Fruit fly (Drosophila melanogaster) whole organism, embryonic: ENCODE measurements around the gene dati.

Experiments used
- B-H2 ChIP-seq: fragments of 200-800 bp; sonication (Bioruptor generic); optimal IDR thresholded peaks from 2 replicates; lab custom pipeline; 2018; ENCODE audit warnings: missing biosample characterization, mild to moderate bottlenecking, missing genetic modification characterization
- Bteb2 ChIP-seq: fragments of 200-800 bp; sonication (Bioruptor generic); optimal IDR thresholded peaks from 2 replicates; lab custom pipeline; 2016; ENCODE audit warnings: missing biosample characterization, missing genetic modification characterization
- CG10267 ChIP-seq: fragments of 200-800 bp; sonication (Bioruptor generic); optimal IDR thresholded peaks from 2 replicates; lab custom pipeline; 2018; ENCODE audit warnings: missing biosample characterization, mild to moderate bottlenecking, missing genetic modification characterization, moderate library complexity
- CG10959 ChIP-seq: fragments of 200-800 bp; sonication (Bioruptor generic); IDR thresholded peaks from 2 replicates; pipeline ENCODE4 v1.3.6; 2022; ENCODE audit warnings: missing biosample characterization, missing genetic modification characterization
- CG11696 ChIP-seq: fragments of 200-800 bp; sonication (Bioruptor generic); IDR thresholded peaks from 2 replicates; pipeline ENCODE4 v1.3.6; 2022; ENCODE audit warnings: missing biosample characterization, missing genetic modification characterization
- CG12769 ChIP-seq: fragments of 200-800 bp; sonication (Bioruptor generic); optimal IDR thresholded peaks from 2 replicates; lab custom pipeline; 2019; ENCODE audit warnings: missing biosample characterization, mild to moderate bottlenecking, missing genetic modification characterization, moderate library complexity
- CG13775 ChIP-seq: fragments of 200-800 bp; sonication (Bioruptor generic); optimal IDR thresholded peaks from 3 replicates; lab custom pipeline; 2017; ENCODE audit warnings: missing biosample characterization, mild to moderate bottlenecking, missing genetic modification characterization
- CG14667 ChIP-seq: fragments of 200-800 bp; sonication (Bioruptor generic); IDR thresholded peaks from 2 replicates; pipeline ENCODE4 v1.3.6; 2022; ENCODE audit warnings: missing biosample characterization, missing genetic modification characterization
- CG14860 ChIP-seq: fragments of 200-800 bp; sonication (Bioruptor generic); IDR thresholded peaks from 3 replicates; pipeline ENCODE4 v1.3.6; 2022; ENCODE audit warnings: missing biosample characterization, missing genetic modification characterization; ENCODE audit not compliant: partially characterized antibody
- CG15479 ChIP-seq: fragments of 200-800 bp; sonication (Bioruptor generic); optimal IDR thresholded peaks from 3 replicates; lab custom pipeline; 2019; ENCODE audit warnings: missing biosample characterization, mild to moderate bottlenecking, missing genetic modification characterization, moderate library complexity
- CG1602 ChIP-seq: fragments of 200-800 bp; sonication (Bioruptor generic); optimal IDR thresholded peaks from 3 replicates; lab custom pipeline; 2016; ENCODE audit warnings: missing biosample characterization, missing genetic modification characterization
- CG18599 ChIP-seq: fragments of 200-800 bp; sonication (Bioruptor generic); optimal IDR thresholded peaks from 3 replicates; lab custom pipeline; 2017; ENCODE audit warnings: missing biosample characterization, missing genetic modification characterization, mild to moderate bottlenecking, moderate library complexity, missing genetic modification reagents
- CG31365 ChIP-seq: fragments of 200-800 bp; sonication (Bioruptor generic); optimal IDR thresholded peaks from 2 replicates; lab custom pipeline; 2018; ENCODE audit warnings: missing biosample characterization, mild to moderate bottlenecking, missing genetic modification characterization
- CG3163 ChIP-seq: fragments of 200-800 bp; sonication (Bioruptor generic); optimal IDR thresholded peaks from 3 replicates; lab custom pipeline; 2016; ENCODE audit warnings: missing biosample characterization, missing genetic modification characterization
- CG3281 ChIP-seq: fragments of 200-800 bp; sonication (Bioruptor generic); optimal IDR thresholded peaks from 3 replicates; lab custom pipeline; 2017; ENCODE audit warnings: missing biosample characterization, mild to moderate bottlenecking, missing genetic modification characterization
- CG43689 ChIP-seq: fragments of 200-800 bp; sonication (Bioruptor generic); IDR thresholded peaks from 2 replicates; pipeline ENCODE4 v1.3.6; 2022; ENCODE audit warnings: missing biosample characterization, missing genetic modification characterization
- CG4730 ChIP-seq: fragments of 200-800 bp; sonication (Bioruptor generic); IDR thresholded peaks from 2 replicates; pipeline ENCODE4 v1.3.6; 2022; ENCODE audit warnings: missing biosample characterization, missing genetic modification characterization
- CG5180 ChIP-seq: fragments of 200-800 bp; sonication (Bioruptor generic); optimal IDR thresholded peaks from 3 replicates; lab custom pipeline; 2017; ENCODE audit warnings: missing biosample characterization, missing genetic modification characterization, mild to moderate bottlenecking, moderate library complexity, missing genetic modification reagents
- CG5245 ChIP-seq: fragments of 200-800 bp; sonication (Bioruptor generic); optimal IDR thresholded peaks from 3 replicates; lab custom pipeline; 2016; ENCODE audit warnings: missing biosample characterization, missing genetic modification characterization
- CG6175 ChIP-seq: fragments of 200-800 bp; sonication (Bioruptor generic); IDR thresholded peaks from 3 replicates; pipeline ENCODE4 v1.3.6; 2022; ENCODE audit warnings: missing biosample characterization, missing genetic modification characterization
- CG6254 ChIP-seq: fragments of 200-800 bp; sonication (Bioruptor generic); optimal IDR thresholded peaks from 3 replicates; lab custom pipeline; 2017; ENCODE audit warnings: mild to moderate bottlenecking, missing biosample characterization, missing genetic modification reagents, missing genetic modification characterization
- CG7928 ChIP-seq: fragments of 200-800 bp; sonication (Bioruptor generic); optimal IDR thresholded peaks from 2 replicates; lab custom pipeline; 2017; ENCODE audit warnings: missing biosample characterization, mild to moderate bottlenecking, missing genetic modification characterization
- CG8765 ChIP-seq: fragments of 200-800 bp; sonication (Bioruptor generic); IDR thresholded peaks from 2 replicates; pipeline ENCODE4 v1.3.6; 2022; ENCODE audit warnings: missing biosample characterization, missing genetic modification characterization
- CHES-1-like ChIP-seq: fragments of 200-800 bp; sonication (Bioruptor generic); optimal IDR thresholded peaks from 2 replicates; lab custom pipeline; 2016; ENCODE audit warnings: missing biosample characterization, missing genetic modification characterization
- CTCF ChIP-seq: fragments of 200-800 bp; sonication (Bioruptor generic); optimal IDR thresholded peaks from 2 replicates; lab custom pipeline; 2017; ENCODE audit warnings: missing biosample characterization, mild to moderate bottlenecking, missing genetic modification characterization, moderate library complexity
- Kr ChIP-seq: fragments of 200-800 bp; sonication (Bioruptor generic); optimal IDR thresholded peaks from 2 replicates; lab custom pipeline; 2017; ENCODE audit warnings: missing biosample characterization, mild to moderate bottlenecking, missing genetic modification characterization
- Nf-YA ChIP-seq: fragments of 200-800 bp; sonication (Bioruptor generic); IDR thresholded peaks from 2 replicates; pipeline ENCODE4 v1.3.6; 2022; ENCODE audit warnings: missing biosample characterization, missing genetic modification characterization
- Sry-δ ChIP-seq: fragments of 200-800 bp; sonication (Bioruptor generic); optimal IDR thresholded peaks from 2 replicates; lab custom pipeline; 2016; ENCODE audit warnings: missing biosample characterization, missing genetic modification characterization
- al ChIP-seq: fragments of 200-800 bp; sonication (Bioruptor generic); IDR thresholded peaks from 2 replicates; pipeline ENCODE4 v1.3.6; 2022; ENCODE audit warnings: missing biosample characterization, missing genetic modification characterization
- bsh ChIP-seq, 2 experiments: fragments of 200-800 bp; sonication (Bioruptor generic); optimal IDR thresholded peaks; 2 replicates each; lab custom pipeline; 2017 to 2018; ENCODE audit warnings: mild to moderate bottlenecking in 2 of 2, missing biosample characterization in 2 of 2, missing genetic modification characterization in 2 of 2, moderate library complexity in 1 of 2
- cas ChIP-seq: fragments of 200-800 bp; sonication (Bioruptor generic); IDR thresholded peaks from 2 replicates; pipeline ENCODE4 v1.3.6; 2022; ENCODE audit warnings: missing biosample characterization, missing genetic modification characterization
- chm ChIP-seq: fragments of 200-800 bp; sonication (Bioruptor generic); IDR thresholded peaks from 2 replicates; pipeline ENCODE4 v1.3.6; 2022; ENCODE audit warnings: missing biosample characterization, missing genetic modification characterization
- dmrt11E ChIP-seq: fragments of 200-800 bp; sonication (Bioruptor generic); optimal IDR thresholded peaks from 3 replicates; lab custom pipeline; 2018; ENCODE audit warnings: missing biosample characterization, mild to moderate bottlenecking, missing genetic modification characterization, moderate library complexity
- ewg ChIP-seq: fragments of 200-800 bp; sonication (Bioruptor generic); optimal IDR thresholded peaks from 3 replicates; lab custom pipeline; 2017; ENCODE audit warnings: mild to moderate bottlenecking, missing biosample characterization, missing genetic modification reagents, missing genetic modification characterization
- fu2 ChIP-seq: fragments of 200-800 bp; sonication (Bioruptor generic); optimal IDR thresholded peaks from 2 replicates; lab custom pipeline; 2016; ENCODE audit warnings: missing biosample characterization, missing genetic modification characterization
- gro ChIP-seq: fragments of 200-800 bp; sonication (Bioruptor generic); optimal IDR thresholded peaks from 2 replicates; lab custom pipeline; 2016; ENCODE audit warnings: missing biosample characterization, missing genetic modification characterization
- inv ChIP-seq: fragments of 200-800 bp; sonication (Bioruptor generic); IDR thresholded peaks from 2 replicates; pipeline ENCODE4 v1.3.6; 2022; ENCODE audit warnings: missing biosample characterization, missing genetic modification characterization; ENCODE audit not compliant: partially characterized antibody
- ken ChIP-seq: fragments of 200-800 bp; sonication (Bioruptor generic); IDR thresholded peaks from 3 replicates; pipeline ENCODE4 v1.3.6; 2022; ENCODE audit warnings: missing biosample characterization, missing genetic modification characterization
- klu ChIP-seq: fragments of 200-800 bp; sonication (Bioruptor generic); IDR thresholded peaks from 2 replicates; pipeline ENCODE4 v1.3.6; 2022; ENCODE audit warnings: missing biosample characterization, missing genetic modification characterization
- lola ChIP-seq, 3 experiments: fragments of >200 bp in 2 of 3; fragments of 200-800 bp in 1 of 3; sonication (Bioruptor generic) in 1 of 3; optimal IDR thresholded peaks; 2 replicates each; lab custom pipeline; 2017 to 2019; ENCODE audit warnings: missing biosample characterization in 3 of 3, missing genetic modification characterization in 3 of 3, mild to moderate bottlenecking in 1 of 3, moderate library complexity in 1 of 3
- mld ChIP-seq: fragments of 200-800 bp; sonication (Bioruptor generic); IDR thresholded peaks from 3 replicates; pipeline ENCODE4 v1.3.6; 2022; ENCODE audit warnings: missing biosample characterization, missing genetic modification characterization; ENCODE audit not compliant: partially characterized antibody
- nau ChIP-seq: fragments of 200-800 bp; sonication (Bioruptor generic); optimal IDR thresholded peaks from 3 replicates; lab custom pipeline; 2017; ENCODE audit warnings: missing biosample characterization, mild to moderate bottlenecking, missing genetic modification characterization, missing genetic modification reagents
- nom ChIP-seq: fragments of 200-800 bp; sonication (Bioruptor generic); optimal IDR thresholded peaks from 2 replicates; lab custom pipeline; 2017; ENCODE audit warnings: missing biosample characterization, missing genetic modification characterization, mild to moderate bottlenecking, moderate library complexity, missing genetic modification reagents
- onecut ChIP-seq: fragments of 200-800 bp; sonication (Bioruptor generic); IDR thresholded peaks from 2 replicates; pipeline ENCODE4 v1.3.6; 2022; ENCODE audit warnings: missing biosample characterization, missing genetic modification characterization
- pho ChIP-seq: fragments of 200-800 bp; sonication (Bioruptor generic); optimal IDR thresholded peaks from 2 replicates; lab custom pipeline; 2016; ENCODE audit warnings: missing biosample characterization, missing genetic modification characterization
- sima ChIP-seq: fragments of 200-800 bp; sonication (Bioruptor generic); optimal IDR thresholded peaks from 2 replicates; lab custom pipeline; 2016; ENCODE audit warnings: missing biosample characterization, missing genetic modification characterization
- sna ChIP-seq: fragments of 200-800 bp; sonication (Bioruptor generic); IDR thresholded peaks from 2 replicates; pipeline ENCODE4 v1.3.6; 2022; ENCODE audit warnings: missing biosample characterization, missing genetic modification characterization; ENCODE audit not compliant: partially characterized antibody
- toy ChIP-seq: fragments of 200-800 bp; sonication (Bioruptor generic); IDR thresholded peaks from 2 replicates; pipeline ENCODE4 v1.3.6; 2022; ENCODE audit warnings: missing biosample characterization, missing genetic modification characterization
- zen2 ChIP-seq: fragments of 200-800 bp; sonication (Bioruptor generic); IDR thresholded peaks from 3 replicates; pipeline ENCODE4 v1.3.6; 2022; ENCODE audit warnings: missing biosample characterization, missing genetic modification characterization; ENCODE audit not compliant: partially characterized antibody

Gene dati

dm6 chr4:424630-425327, 29.4 kb upstream of the dati start (continued):
- TF ChIP-seq CG43689 (no peak; the same call in 1 of the 2 replicates), sna (GFP tag; lab: Robert Waterston, UW) (no peak), CHES-1-like (GFP tag; lab: Kevin White, UChicago) (peak; percentile 90), CG5245 (GFP tag; lab: Kevin White, UChicago) (peak; percentile 98), bsh (GFP tag; optimal IDR thresholded peaks at IDR 0.05; lab: Kevin White, UChicago) (peak; percentile 27 to 91), al (GFP tag; lab: Robert Waterston, UW) (no peak; the same call in 1 of the 2 replicates), CG6175 (no peak; the same call in 2 of the 3 replicates), CG6254 (GFP tag; lab: Kevin White, UChicago) (peak; percentile 89), CG13775 (GFP tag; lab: Kevin White, UChicago) (peak; percentile 91), onecut (GFP tag; lab: Robert Waterston, UW) (peak; percentile 91), Nf-YA (GFP tag; lab: Robert Waterston, UW) (peak; percentile 67; the same call in 1 of the 2 replicates), CG18599 (GFP tag; lab: Kevin White, UChicago) (peak; percentile 84), CG5180 (GFP tag; lab: Kevin White, UChicago) (peak; percentile 75), CG31365 (tag; lab: Kevin White, UChicago) (peak; percentile 64), lola (GFP tag; optimal IDR thresholded peaks at IDR 0.05; lab: Kevin White, UChicago) (peak in 1 of 3 experiments; percentile 63), CG15479 (GFP tag; lab: Kevin White, UChicago) (no peak), CG12769 (tag; lab: Kevin White, UChicago) (peak; percentile 73), CTCF (GFP tag; lab: Kevin White, UChicago) (peak; percentile 99), Bteb2 (GFP tag; lab: Kevin White, UChicago) (peak; percentile 86), CG8765 (GFP tag; lab: Robert Waterston, UW) (no peak), nom (GFP tag; lab: Kevin White, UChicago) (peak; percentile 59), Kr (GFP tag; lab: Kevin White, UChicago) (no peak), ewg (GFP tag; lab: Kevin White, UChicago) (peak; percentile 90), CG10267 (tag; lab: Kevin White, UChicago) (peak; percentile 83), CG4730 (GFP tag; lab: Robert Waterston, UW) (peak; percentile 89), B-H2 (GFP tag; lab: Kevin White, UChicago) (peak; percentile 94), toy (GFP tag; lab: Robert Waterston, UW) (peak; percentile 79), dmrt11E (tag; lab: Kevin White, UChicago) (peak; percentile 83), Sry-δ (GFP tag; lab: Kevin White, UChicago) (peak; percentile 63), zen2 (GFP tag; lab: Robert Waterston, UW) (no peak), inv (GFP tag; lab: Robert Waterston, UW) (no peak; the same call in 1 of the 2 replicates), klu (no peak; the same call in 1 of the 2 replicates), CG7928 (GFP tag; lab: Kevin White, UChicago) (peak; percentile 67), CG3163 (peak; percentile 100), ken (GFP tag; lab: Robert Waterston, UW) (no peak), CG11696 (GFP tag; lab: Robert Waterston, UW) (no peak; the same call in 1 of the 2 replicates), CG14667 (GFP tag; lab: Robert Waterston, UW) (no peak; the same call in 1 of the 2 replicates), CG1602 (GFP tag; lab: Kevin White, UChicago) (peak; percentile 92), CG14860 (GFP tag; lab: Robert Waterston, UW) (no peak; the same call in 2 of the 3 replicates), fu2 (GFP tag; lab: Kevin White, UChicago) (peak; percentile 80), CG10959 (GFP tag; lab: Robert Waterston, UW) (no peak; the same call in 1 of the 2 replicates), sima (GFP tag; lab: Kevin White, UChicago) (peak; percentile 79), chm (GFP tag; lab: Robert Waterston, UW) (peak; percentile 91), CG3281 (GFP tag; lab: Kevin White, UChicago) (peak; percentile 91), gro (GFP tag; lab: Kevin White, UChicago) (peak; percentile 88), pho (peak; percentile 90), nau (GFP tag; lab: Kevin White, UChicago) (peak; percentile 82), mld (GFP tag; lab: Robert Waterston, UW) (no peak), cas (GFP tag; lab: Robert Waterston, UW) (no peak; the same call in 1 of the 2 replicates)
